Worm (Caenorhabditis elegans) whole organism, young adult: ENCODE data around the gene gtf-2E2.
A peak's percentile ranks its signal among the peaks of the same experiment; 100 is the strongest.

Experiments used
- B0019.2 ChIP-seq: fragments of 200-800 bp; sonication (Bioruptor generic); conservative IDR thresholded peaks from 2 replicates; pipeline ENCODE4 v1.3.6; 2022; ENCODE audit warnings: missing genetic modification reagents, missing genetic modification characterization, missing compliant biosample characterization
- B0261.1 ChIP-seq: sonication (generic microtip); optimal IDR thresholded peaks from 2 replicates; lab custom pipeline; 2016; ENCODE audit warnings: mild to moderate bottlenecking, missing genetic modification characterization, moderate library complexity, missing compliant biosample characterization
- C06A6.2 ChIP-seq: fragments of 200-800 bp; sonication (Bioruptor generic); conservative IDR thresholded peaks from 2 replicates; pipeline ENCODE4 v1.3.6; 2022; ENCODE audit warnings: missing genetic modification characterization, missing compliant biosample characterization
- D2030.7 ChIP-seq: fragments of 200-800 bp; sonication (Bioruptor generic); IDR thresholded peaks from 2 replicates; pipeline ENCODE4 v1.3.6; 2022; ENCODE audit warnings: missing genetic modification reagents, missing genetic modification characterization, missing compliant biosample characterization
- F22D6.2 ChIP-seq: sonication (generic microtip); optimal IDR thresholded peaks from 2 replicates; lab custom pipeline; 2016; ENCODE audit warnings: mild to moderate bottlenecking, missing genetic modification characterization, missing compliant biosample characterization
- F23B12.7 ChIP-seq: sonication (generic microtip); optimal IDR thresholded peaks from 2 replicates; lab custom pipeline; 2017; ENCODE audit warnings: missing genetic modification characterization, mild to moderate bottlenecking, missing compliant biosample characterization, antibody characterized with exemption, moderate library complexity; ENCODE audit not compliant: insufficient read depth
- F55B11.4 ChIP-seq: sonication (generic microtip); optimal IDR thresholded peaks from 2 replicates; lab custom pipeline; 2016; ENCODE audit warnings: missing compliant biosample characterization, missing genetic modification characterization, borderline replicate concordance; ENCODE audit not compliant: insufficient read depth
- F57A8.1 ChIP-seq: fragments of 200-800 bp; sonication (Bioruptor generic); optimal IDR thresholded peaks from 2 replicates; lab custom pipeline; 2018; ENCODE audit warnings: mild to moderate bottlenecking, missing genetic modification characterization, moderate library complexity, missing compliant biosample characterization
- K11D2.4 ChIP-seq: fragments of 200-800 bp; sonication (Bioruptor generic); IDR thresholded peaks from 2 replicates; pipeline ENCODE4 v1.3.6; 2022; ENCODE audit warnings: missing genetic modification reagents, missing genetic modification characterization, missing compliant biosample characterization
- T07F8.4 ChIP-seq: sonication (generic microtip); optimal IDR thresholded peaks from 2 replicates; lab custom pipeline; 2016; ENCODE audit warnings: mild to moderate bottlenecking, missing genetic modification characterization, moderate library complexity, missing compliant biosample characterization
- Y56A3A.18 ChIP-seq: fragments of 200-800 bp; sonication (Bioruptor generic); IDR thresholded peaks from 2 replicates; pipeline ENCODE4 v1.3.6; 2022; ENCODE audit warnings: missing genetic modification reagents, missing genetic modification characterization, missing compliant biosample characterization
- Y79H2A.3 ChIP-seq: fragments of 200-800 bp; sonication (Bioruptor generic); conservative IDR thresholded peaks from 2 replicates; pipeline ENCODE4 v1.3.6; 2022; ENCODE audit warnings: missing genetic modification reagents, missing genetic modification characterization, missing compliant biosample characterization
- Y95B8A.8 ChIP-seq: fragments of 200-800 bp; sonication (Bioruptor generic); IDR thresholded peaks from 2 replicates; pipeline ENCODE4 v1.3.6; 2022; ENCODE audit warnings: missing genetic modification reagents, missing genetic modification characterization, missing compliant biosample characterization
- akir-1 ChIP-seq: fragments of 200-800 bp; sonication (Bioruptor generic); optimal IDR thresholded peaks from 2 replicates; lab custom pipeline; 2018; ENCODE audit warnings: mild to moderate bottlenecking, missing genetic modification characterization, moderate library complexity, missing compliant biosample characterization
- aptf-2 ChIP-seq: fragments of 200-800 bp; sonication (Bioruptor generic); conservative IDR thresholded peaks from 2 replicates; pipeline ENCODE4 v1.3.6; 2022; ENCODE audit warnings: missing genetic modification reagents, missing genetic modification characterization, missing compliant biosample characterization
- aptf-3 ChIP-seq: fragments of 200-800 bp; sonication (Bioruptor generic); IDR thresholded peaks from 2 replicates; pipeline ENCODE4 v1.3.6; 2022; ENCODE audit warnings: missing genetic modification characterization, missing compliant biosample characterization
- atf-7 ChIP-seq: sonication (generic microtip); optimal IDR thresholded peaks from 2 replicates; lab custom pipeline; 2017; ENCODE audit warnings: mild to moderate bottlenecking, missing genetic modification characterization, missing compliant biosample characterization
- bed-2 ChIP-seq: fragments of 200-800 bp; sonication (Bioruptor generic); IDR thresholded peaks from 2 replicates; pipeline ENCODE4 v1.3.6; 2022; ENCODE audit warnings: missing genetic modification reagents, missing genetic modification characterization, missing compliant biosample characterization
- ceh-27 ChIP-seq: fragments of 200-800 bp; sonication (Bioruptor generic); optimal IDR thresholded peaks from 2 replicates; lab custom pipeline; 2018; ENCODE audit warnings: mild to moderate bottlenecking, missing genetic modification characterization, moderate library complexity, missing compliant biosample characterization
- ceh-58 ChIP-seq: fragments of 200-800 bp; sonication (Bioruptor generic); IDR thresholded peaks from 2 replicates; pipeline ENCODE4 v1.3.6; 2022; ENCODE audit warnings: missing genetic modification characterization, missing compliant biosample characterization
- ceh-79 ChIP-seq: sonication (generic microtip); optimal IDR thresholded peaks from 2 replicates; lab custom pipeline; 2017; ENCODE audit warnings: mild to moderate bottlenecking, missing genetic modification characterization, missing compliant biosample characterization
- egl-18 ChIP-seq: fragments of 200-800 bp; sonication (Bioruptor generic); IDR thresholded peaks from 2 replicates; pipeline ENCODE4 v1.3.6; 2022; ENCODE audit warnings: missing genetic modification reagents, missing genetic modification characterization, missing compliant biosample characterization
- egl-44 ChIP-seq: fragments of 200-800 bp; sonication (Bioruptor generic); IDR thresholded peaks from 2 replicates; pipeline ENCODE4 v1.3.6; 2022; ENCODE audit warnings: missing genetic modification reagents, missing genetic modification characterization, missing compliant biosample characterization
- ekl-4 ChIP-seq: fragments of 200-800 bp; sonication (Bioruptor generic); IDR thresholded peaks from 2 replicates; pipeline ENCODE4 v1.3.6; 2022; ENCODE audit warnings: missing genetic modification reagents, missing genetic modification characterization, missing compliant biosample characterization
- hlh-26 ChIP-seq: fragments of 200-800 bp; sonication (Bioruptor generic); conservative IDR thresholded peaks from 2 replicates; pipeline ENCODE4 v1.3.6; 2022; ENCODE audit warnings: missing genetic modification reagents, missing genetic modification characterization, missing compliant biosample characterization
- hrde-1 ChIP-seq: sonication (generic microtip); optimal IDR thresholded peaks from 2 replicates; lab custom pipeline; 2016; ENCODE audit warnings: missing genetic modification characterization, mild to moderate bottlenecking, missing compliant biosample characterization, moderate library complexity, missing genotype, missing genetic modification reagents, borderline replicate concordance
- let-607 ChIP-seq, 2 experiments: fragments of 200-800 bp in 1 of 2; sonication (Bioruptor generic) in 1 of 2; sonication (generic microtip) in 1 of 2; optimal IDR thresholded peaks; 2 replicates each; lab custom pipeline; 2016 to 2018; ENCODE audit warnings: mild to moderate bottlenecking in 2 of 2, missing compliant biosample characterization in 2 of 2, missing genetic modification characterization in 2 of 2, moderate library complexity in 2 of 2, missing genotype in 1 of 2
- lin-26 ChIP-seq: fragments of 200-800 bp; sonication (Bioruptor generic); IDR thresholded peaks from 2 replicates; pipeline ENCODE4 v1.3.6; 2022; ENCODE audit warnings: missing genetic modification reagents, missing genetic modification characterization, missing compliant biosample characterization
- lin-40 ChIP-seq: sonication (generic microtip); optimal IDR thresholded peaks from 2 replicates; lab custom pipeline; 2016; ENCODE audit warnings: missing genetic modification characterization, mild to moderate bottlenecking, missing compliant biosample characterization, missing genotype, missing genetic modification reagents
- lin-54 ChIP-seq: fragments of 200-800 bp; sonication (Bioruptor generic); optimal IDR thresholded peaks from 2 replicates; lab custom pipeline; 2018; ENCODE audit warnings: mild to moderate bottlenecking, missing genetic modification characterization, missing compliant biosample characterization
- madf-6 ChIP-seq: fragments of 200-800 bp; sonication (Bioruptor generic); IDR thresholded peaks from 2 replicates; pipeline ENCODE4 v1.3.6; 2022; ENCODE audit warnings: missing genetic modification reagents, missing genetic modification characterization, missing compliant biosample characterization
- mcd-1 ChIP-seq: fragments of 200-800 bp; sonication (Bioruptor generic); IDR thresholded peaks from 2 replicates; pipeline ENCODE4 v1.3.6; 2022; ENCODE audit warnings: missing genetic modification reagents, missing genetic modification characterization, missing compliant biosample characterization
- mes-4 ChIP-seq: sonication (generic microtip); optimal IDR thresholded peaks from 2 replicates; lab custom pipeline; 2016; ENCODE audit warnings: missing genotype, missing genetic modification characterization, missing compliant biosample characterization
- mxl-1 ChIP-seq: sonication (generic microtip); optimal IDR thresholded peaks from 2 replicates; lab custom pipeline; 2016; ENCODE audit warnings: missing genetic modification characterization, missing compliant biosample characterization
- nhr-120 ChIP-seq: fragments of 200-800 bp; sonication (Bioruptor generic); IDR thresholded peaks from 2 replicates; pipeline ENCODE4 v1.3.6; 2022; ENCODE audit warnings: missing genetic modification characterization, missing compliant biosample characterization
- nhr-179 ChIP-seq: sonication (generic microtip); optimal IDR thresholded peaks from 2 replicates; lab custom pipeline; 2016; ENCODE audit warnings: mild to moderate bottlenecking, missing genetic modification characterization, missing compliant biosample characterization
- nhr-27 ChIP-seq: fragments of 200-800 bp; sonication (Bioruptor generic); optimal IDR thresholded peaks from 2 replicates; lab custom pipeline; 2018; ENCODE audit warnings: mild to moderate bottlenecking, missing genetic modification characterization, moderate library complexity, missing compliant biosample characterization
- sdz-38 ChIP-seq: sonication (generic microtip); optimal IDR thresholded peaks from 2 replicates; lab custom pipeline; 2016; ENCODE audit warnings: missing genotype, missing genetic modification characterization, missing compliant biosample characterization
- sea-2 ChIP-seq: fragments of 200-800 bp; sonication (Bioruptor generic); IDR thresholded peaks from 2 replicates; pipeline ENCODE4 v1.3.6; 2022; ENCODE audit warnings: missing genetic modification characterization, missing compliant biosample characterization
- snpc-4 ChIP-seq, 5 experiments: fragments of 150-350 bp in 1 of 5; sonication (generic microtip) in 4 of 5; optimal IDR thresholded peaks; 2 replicates each; lab custom pipeline; 2014 to 2018; ENCODE audit warnings: missing genetic modification characterization in 5 of 5, missing biosample characterization in 3 of 5, antibody characterized with exemption in 2 of 5, mild to moderate bottlenecking in 2 of 5, missing compliant biosample characterization in 2 of 5, missing genotype in 2 of 5, moderate library complexity in 2 of 5, missing genetic modification reagents in 1 of 5
- tlf-1 ChIP-seq: fragments of 200-800 bp; sonication (Bioruptor generic); optimal IDR thresholded peaks from 2 replicates; lab custom pipeline; 2018; ENCODE audit warnings: mild to moderate bottlenecking, missing genetic modification characterization, missing compliant biosample characterization
- zfh-2 ChIP-seq: fragments of 200-800 bp; sonication (Bioruptor generic); conservative IDR thresholded peaks from 2 replicates; pipeline ENCODE4 v1.3.6; 2022; ENCODE audit warnings: missing genetic modification reagents, missing genetic modification characterization, missing compliant biosample characterization
- zim-3 ChIP-seq: sonication (generic microtip); optimal IDR thresholded peaks from 2 replicates; lab custom pipeline; 2017; ENCODE audit warnings: mild to moderate bottlenecking, missing genetic modification characterization, moderate library complexity, missing compliant biosample characterization
- ztf-22 ChIP-seq: fragments of 200-800 bp; sonication (Bioruptor generic); optimal IDR thresholded peaks from 2 replicates; lab custom pipeline; 2018; ENCODE audit warnings: mild to moderate bottlenecking, missing genetic modification characterization, moderate library complexity, missing compliant biosample characterization
- ztf-3 ChIP-seq: fragments of 200-800 bp; sonication (Bioruptor generic); optimal IDR thresholded peaks from 2 replicates; lab custom pipeline; 2018; ENCODE audit warnings: mild to moderate bottlenecking, missing genetic modification characterization, missing compliant biosample characterization
- ztf-6 ChIP-seq: fragments of 200-800 bp; sonication (Bioruptor generic); IDR thresholded peaks from 2 replicates; pipeline ENCODE4 v1.3.6; 2022; ENCODE audit warnings: missing genetic modification reagents, missing genetic modification characterization, missing compliant biosample characterization

Gene gtf-2E2

ce11 chrII:11545299-11545951 lies 3.1 kb upstream of the gtf-2E2 start, which contains the start of gene dnj-13 (continued):
- peak; percentile 5 for TF ChIP-seq F57A8.1 (GFP tag; lab: Kevin White, UChicago)
- peak; percentile 98 for TF ChIP-seq lin-40 (tag; lab: Kevin White, UChicago)
- TF ChIP-seq nhr-120 (GFP tag; lab: Robert Waterston, UW) = no peak
- peak; percentile 86; the same call in 1 of the 2 replicates for TF ChIP-seq zfh-2 (GFP tag; lab: Robert Waterston, UW)
- TF ChIP-seq aptf-2 (GFP tag; lab: Robert Waterston, UW) = peak; percentile 73
- peak; percentile 97 for TF ChIP-seq ceh-27
- TF ChIP-seq lin-26 (GFP tag; lab: Robert Waterston, UW) = peak; percentile 75
- peak; percentile 93 for TF ChIP-seq lin-54
- peak; percentile 99 for TF ChIP-seq mcd-1 (GFP tag; lab: Robert Waterston, UW)
- TF ChIP-seq mes-4 = no peak
- TF ChIP-seq mxl-1 = no peak
- TF ChIP-seq ztf-22 = peak; percentile 88
- peak; percentile 87 for TF ChIP-seq F23B12.7 (tag; lab: Kevin White, UChicago)
- TF ChIP-seq D2030.7 (GFP tag; lab: Robert Waterston, UW) = peak; percentile 92
- peak; percentile 85 for TF ChIP-seq Y79H2A.3 (GFP tag; lab: Robert Waterston, UW)
- TF ChIP-seq Y95B8A.8 (GFP tag; lab: Robert Waterston, UW) = peak; percentile 95
- peak; percentile 89 for TF ChIP-seq akir-1 (GFP tag; lab: Kevin White, UChicago)
- TF ChIP-seq egl-18 = peak; percentile 92
- TF ChIP-seq ceh-79 (tag; lab: Kevin White, UChicago) = peak; percentile 98
- TF ChIP-seq F55B11.4 = no peak
- TF ChIP-seq tlf-1 (GFP tag; lab: Kevin White, UChicago) = peak; percentile 96
- peak; percentile 81 for TF ChIP-seq F22D6.2 (tag; lab: Kevin White, UChicago)
- TF ChIP-seq ztf-6 (GFP tag; lab: Robert Waterston, UW) = no peak
- TF ChIP-seq K11D2.4 (GFP tag; lab: Robert Waterston, UW) = peak; percentile 96
- TF ChIP-seq zim-3 (tag; lab: Kevin White, UChicago) = peak; percentile 89
- peak; percentile 93 for TF ChIP-seq nhr-27 (tag; lab: Kevin White, UChicago)
- peak; percentile 72 to 86 for TF ChIP-seq let-607 (tag; optimal IDR thresholded peaks at IDR 0.05; lab: Kevin White, UChicago)
- TF ChIP-seq aptf-3 (GFP tag; lab: Robert Waterston, UW) = peak; percentile 89; the same call in 1 of the 2 replicates
- TF ChIP-seq hlh-26 (GFP tag; lab: Robert Waterston, UW) = no peak
- peak; percentile 82 for TF ChIP-seq Y56A3A.18 (GFP tag; lab: Robert Waterston, UW)
- peak; percentile 24 for TF ChIP-seq snpc-4 (GFP tag; optimal IDR thresholded peaks at IDR 0.05; lab: Kevin White, UChicago)
- TF ChIP-seq snpc-4 (tag; optimal IDR thresholded peaks at IDR 0.05; lab: Kevin White, UChicago) = peak in 3 of 4 experiments; percentile 53 to 82 (median 74)
- TF ChIP-seq B0019.2 = peak; percentile 54; the same call in 1 of the 2 replicates
- TF ChIP-seq C06A6.2 (GFP tag; lab: Robert Waterston, UW) = peak; percentile 89
- 0 out of 2 replicates have a peak, but pooled peaks have one; percentile 81 for TF ChIP-seq ceh-58 (GFP tag; lab: Robert Waterston, UW)
- peak; percentile 84 for TF ChIP-seq ztf-3 (GFP tag; lab: Kevin White, UChicago)
- peak; percentile 88 for TF ChIP-seq sea-2
- TF ChIP-seq ekl-4 (GFP tag; lab: Robert Waterston, UW) = peak; percentile 98
- peak; percentile 89 for TF ChIP-seq egl-44 (GFP tag; lab: Robert Waterston, UW)
- TF ChIP-seq nhr-179 = no peak
- TF ChIP-seq hrde-1 = peak; percentile 14
- peak; percentile 96 for TF ChIP-seq atf-7 (tag; lab: Kevin White, UChicago)
- TF ChIP-seq B0261.1 = peak; percentile 39
- TF ChIP-seq sdz-38 = no peak
- TF ChIP-seq madf-6 (GFP tag; lab: Robert Waterston, UW) = peak; percentile 94
- TF ChIP-seq T07F8.4 (tag; lab: Kevin White, UChicago) = no peak
- TF ChIP-seq bed-2 (GFP tag; lab: Robert Waterston, UW) = peak; percentile 43; the same call in 1 of the 2 replicates
